Worm (Caenorhabditis elegans): Measurements from ENCODE around the gene sre-31.
A peak's percentile ranks its signal among the peaks of the same experiment; 100 is the strongest.

Gene sre-31

DNA sequence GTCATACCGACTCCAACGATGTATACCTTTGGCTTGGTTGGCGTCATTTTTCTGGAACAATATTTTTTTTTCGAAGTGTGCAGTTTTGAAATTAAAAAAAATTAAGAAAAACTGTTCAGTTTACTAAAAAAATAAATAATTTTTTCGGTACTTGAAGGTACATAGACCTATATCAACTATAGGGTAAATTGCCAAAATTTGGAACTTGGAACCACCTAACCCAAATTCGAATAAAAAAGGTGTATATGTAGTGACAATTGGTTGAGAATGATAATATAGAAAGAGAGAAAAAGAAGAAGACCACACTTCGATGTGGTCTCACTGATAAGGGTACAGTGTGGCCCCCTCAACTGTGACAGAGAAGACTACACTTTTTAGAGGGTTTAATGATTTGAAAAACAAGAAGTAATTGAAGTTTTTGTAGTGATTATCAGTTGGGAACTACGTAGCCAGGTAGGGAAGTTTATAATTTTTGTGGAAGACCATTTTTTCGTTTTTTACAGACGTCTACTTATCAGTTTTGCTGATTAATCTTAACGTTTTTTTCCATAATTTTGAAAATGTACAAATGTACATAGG lies 17.1 kb upstream of the sre-31 start, which contains the start of gene daf-22 (continued):
- TF ChIP-seq ceh-88 (GFP tag; IDR thresholded peaks at IDR 0.05) (no peak), dpl-1 (GFP tag; optimal IDR thresholded peaks at IDR 0.05) (no peak), ceh-90 (tag; optimal IDR thresholded peaks at IDR 0.05) (no peak), pax-3 (tag; optimal IDR thresholded peaks at IDR 0.05) (no peak), ama-1 (optimal IDR thresholded peaks at IDR 0.05) (no peak), dsc-1 (tag; optimal IDR thresholded peaks at IDR 0.05) (no peak), fkh-4 (tag; optimal IDR thresholded peaks at IDR 0.05; ENCODE audit: borderline replicate concordance) (no peak), nhr-11 (tag; optimal IDR thresholded peaks at IDR 0.05) (no peak), elt-2 (tag; optimal IDR thresholded peaks at IDR 0.05) (peak; percentile 84), lir-3 (tag; optimal IDR thresholded peaks at IDR 0.05; ENCODE audit: poor library complexity) (no peak), Y116A8C.19 (tag; optimal IDR thresholded peaks at IDR 0.05; ENCODE audit: borderline replicate concordance) (no peak)

DNA sequence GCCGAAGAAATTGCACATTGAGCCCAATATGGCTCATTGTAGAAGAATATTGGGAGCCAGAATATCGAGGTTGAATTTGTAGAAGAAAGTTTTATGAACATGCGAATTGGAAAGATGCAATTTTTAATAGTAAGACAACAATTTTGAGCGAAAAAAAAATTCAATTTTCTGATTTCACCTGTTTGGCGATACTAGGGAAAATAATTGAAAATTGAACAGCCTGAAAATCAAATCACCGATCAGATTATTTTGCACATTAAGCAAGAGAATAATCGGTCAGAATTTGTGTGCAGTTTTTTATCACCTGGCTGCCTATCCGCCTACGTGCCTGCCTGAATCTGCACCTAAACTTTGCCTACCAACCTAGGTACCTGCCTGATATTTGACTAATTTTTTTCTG lies 11.9 kb upstream of the sre-31 start, which contains the start of gene sre-26:
sre-26 (minus strand) TSS at position 101 of the 400 bp plus-strand sequence.
- TF ChIP-seq irx-1 (tag; optimal IDR thresholded peaks at IDR 0.05): no peak
- TF ChIP-seq nhr-85 (tag): no peak
- no peak for TF ChIP-seq C16A3.4 (tag; optimal IDR thresholded peaks at IDR 0.05)
- no peak for TF ChIP-seq mab-9 (GFP tag; IDR thresholded peaks at IDR 0.05)
- TF ChIP-seq hlh-17 (GFP tag; optimal IDR thresholded peaks at IDR 0.05; ENCODE audit: borderline replicate concordance): no peak
- TF ChIP-seq ztf-4 (tag; optimal IDR thresholded peaks at IDR 0.05): no peak
- no peak for TF ChIP-seq ces-1 (GFP tag; optimal IDR thresholded peaks at IDR 0.05)
- TF ChIP-seq nhr-237 (tag; optimal IDR thresholded peaks at IDR 0.05): no peak
- no peak for TF ChIP-seq ceh-88 (GFP tag; IDR thresholded peaks at IDR 0.05)
- TF ChIP-seq unc-30 (tag; optimal IDR thresholded peaks at IDR 0.05): no peak
- no peak for TF ChIP-seq efl-1 (optimal IDR thresholded peaks at IDR 0.05)
- no peak for TF ChIP-seq efl-1 (GFP tag; optimal IDR thresholded peaks at IDR 0.05 in 1 of 2)
- TF ChIP-seq xbp-1 (tag; optimal IDR thresholded peaks at IDR 0.05): no peak
- TF ChIP-seq ceh-90 (tag; optimal IDR thresholded peaks at IDR 0.05): no peak
- TF ChIP-seq zip-4 (GFP tag; optimal IDR thresholded peaks at IDR 0.05): no peak

DNA sequence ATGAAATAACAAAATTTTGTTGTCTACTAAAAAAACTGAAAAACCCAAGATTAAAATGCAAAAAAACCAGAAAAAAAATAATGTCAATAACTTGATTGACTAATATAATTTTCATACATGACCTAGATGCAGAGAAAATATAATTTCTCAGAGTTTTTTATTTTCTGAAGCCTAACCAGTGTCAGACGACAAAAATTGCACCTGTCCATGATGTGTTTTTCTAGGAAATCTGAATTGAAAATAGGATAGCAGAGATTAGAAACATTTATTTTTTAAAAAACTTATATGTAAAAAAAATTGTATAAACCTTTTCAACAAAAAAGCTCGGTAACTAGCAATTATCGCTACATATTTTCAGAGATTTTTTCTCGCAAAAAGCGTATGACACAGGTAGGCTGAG lies 9.4 kb upstream of the sre-31 start:
- TF ChIP-seq mef-2 (tag; optimal IDR thresholded peaks at IDR 0.05): no peak
- TF ChIP-seq fkh-4 (tag; optimal IDR thresholded peaks at IDR 0.05; ENCODE audit: borderline replicate concordance): no peak
- TF ChIP-seq egl-27 (tag; optimal IDR thresholded peaks at IDR 0.05): no peak
- TF ChIP-seq efl-3 (GFP tag; optimal IDR thresholded peaks at IDR 0.05): no peak
- TF ChIP-seq aha-1 (tag; optimal IDR thresholded peaks at IDR 0.05): no peak
- TF ChIP-seq nhr-84 (tag; optimal IDR thresholded peaks at IDR 0.05): no peak
- TF ChIP-seq unc-130 (tag; optimal IDR thresholded peaks at IDR 0.05): no peak
- TF ChIP-seq unc-30 (tag; optimal IDR thresholded peaks at IDR 0.05): no peak
- no peak for TF ChIP-seq nhr-76 (tag; optimal IDR thresholded peaks at IDR 0.05)
- TF ChIP-seq hlh-4 (tag; optimal IDR thresholded peaks at IDR 0.05): peak; percentile 99
- TF ChIP-seq grh-1 (GFP tag; IDR thresholded peaks at IDR 0.05): no peak
- TF ChIP-seq egl-13 (tag; optimal IDR thresholded peaks at IDR 0.05): no peak
- TF ChIP-seq pax-3 (tag; optimal IDR thresholded peaks at IDR 0.05): no peak
- TF ChIP-seq fkh-8 (tag; optimal IDR thresholded peaks at IDR 0.05): peak; percentile 68
- no peak for TF ChIP-seq dsc-1 (tag; optimal IDR thresholded peaks at IDR 0.05)
- TF ChIP-seq sox-4 (tag; optimal IDR thresholded peaks at IDR 0.05): no peak
- peak; percentile 46 for TF ChIP-seq nhr-47 (tag; optimal IDR thresholded peaks at IDR 0.05)
- no peak for TF ChIP-seq lir-3 (tag; optimal IDR thresholded peaks at IDR 0.05; ENCODE audit: poor library complexity)
- no peak for TF ChIP-seq ama-1 (optimal IDR thresholded peaks at IDR 0.05)
- TF ChIP-seq lin-15B (tag; optimal IDR thresholded peaks at IDR 0.05): no peak
- TF ChIP-seq unc-62 (GFP tag; optimal IDR thresholded peaks at IDR 0.05): no peak
- no peak for TF ChIP-seq nhr-85 (tag)
- TF ChIP-seq mep-1 (tag; optimal IDR thresholded peaks at IDR 0.05): no peak
